Fruit fly (Drosophila melanogaster) whole organism, wandering third instar larva: ENCODE measurements around the gene Muc91C.

Experiments used
- Abd-B ChIP-seq: fragments of >200 bp; optimal IDR thresholded peaks from 2 replicates; lab custom pipeline; 2017; ENCODE audit warnings: missing biosample characterization, missing genetic modification characterization
- CG32264 ChIP-seq: fragments of 200-800 bp; sonication (Bioruptor generic); optimal IDR thresholded peaks from 2 replicates; lab custom pipeline; 2016; ENCODE audit warnings: missing biosample characterization, missing genetic modification characterization
- CG9705 ChIP-seq: fragments of 200-800 bp; sonication (Bioruptor generic); optimal IDR thresholded peaks from 2 replicates; lab custom pipeline; 2018; ENCODE audit warnings: missing biosample characterization, mild to moderate bottlenecking, missing genetic modification characterization
- CrebA ChIP-seq: fragments of 200-800 bp; sonication (Bioruptor generic); optimal IDR thresholded peaks from 2 replicates; lab custom pipeline; 2016; ENCODE audit warnings: missing biosample characterization, mild to moderate bottlenecking, missing genetic modification characterization, borderline replicate concordance
- Dfd ChIP-seq: fragments of >200 bp; optimal IDR thresholded peaks from 2 replicates; lab custom pipeline; 2017; ENCODE audit warnings: missing biosample characterization, missing genetic modification characterization
- Dif ChIP-seq: fragments of 200-275, 200-300 bp; sonication (Bioruptor generic); optimal IDR thresholded peaks from 2 replicates; lab custom pipeline; 2018; ENCODE audit warnings: missing biosample characterization, missing genetic modification characterization; ENCODE audit not compliant: partially characterized antibody
- GATAd ChIP-seq: sonication (Bioruptor generic); optimal IDR thresholded peaks from 2 replicates; lab custom pipeline; 2016; ENCODE audit warnings: missing biosample characterization, missing genetic modification characterization
- HLH106 ChIP-seq: fragments of 200-800 bp; optimal IDR thresholded peaks from 3 replicates; lab custom pipeline; 2019; ENCODE audit warnings: missing biosample characterization, mild to moderate bottlenecking, missing genetic modification characterization, moderate library complexity
- Hnf4 ChIP-seq: fragments of 200-800 bp; sonication (Bioruptor generic); optimal IDR thresholded peaks from 2 replicates; lab custom pipeline; 2016; ENCODE audit warnings: missing biosample characterization, mild to moderate bottlenecking, missing genetic modification characterization
- Hr78 ChIP-seq: fragments of >200 bp; optimal IDR thresholded peaks from 2 replicates; lab custom pipeline; 2017; ENCODE audit warnings: missing biosample characterization, missing genetic modification characterization
- Hr83 ChIP-seq: fragments of 200-300 bp; sonication (Bioruptor generic); optimal IDR thresholded peaks from 2 replicates; lab custom pipeline; 2016; ENCODE audit warnings: missing biosample characterization, mild to moderate bottlenecking, missing genetic modification characterization, moderate library complexity; ENCODE audit not compliant: poor library complexity, severe bottlenecking
- Jra ChIP-seq: sonication (Bioruptor generic); optimal IDR thresholded peaks from 2 replicates; lab custom pipeline; 2016; ENCODE audit warnings: missing biosample characterization, missing genetic modification characterization
- Mio ChIP-seq: sonication (Bioruptor generic); optimal IDR thresholded peaks from 2 replicates; lab custom pipeline; 2016; ENCODE audit warnings: missing biosample characterization, missing genetic modification characterization
- Myc ChIP-seq: fragments of >200 bp; optimal IDR thresholded peaks from 2 replicates; lab custom pipeline; 2017
- N ChIP-seq: fragments of >200 bp; optimal IDR thresholded peaks from 2 replicates; lab custom pipeline; 2018; ENCODE audit warnings: missing biosample characterization, missing external identifiers, missing genetic modification characterization
- OdsH ChIP-seq: fragments of 200-800 bp; sonication (Bioruptor generic); optimal IDR thresholded peaks from 2 replicates; lab custom pipeline; 2016; ENCODE audit warnings: missing biosample characterization, mild to moderate bottlenecking, missing genetic modification characterization
- Rel ChIP-seq, 2 experiments: fragments of 200-800 bp; sonication (Bioruptor generic) in 1 of 2; optimal IDR thresholded peaks; 2 replicates in 1 of 2; 3 replicates in 1 of 2; lab custom pipeline; 2016 to 2019; ENCODE audit warnings: mild to moderate bottlenecking in 2 of 2, missing biosample characterization in 2 of 2, missing genetic modification characterization in 2 of 2, moderate library complexity in 1 of 2
- Sp1 ChIP-seq: fragments of 200-800 bp; sonication (Bioruptor generic); optimal IDR thresholded peaks from 3 replicates; lab custom pipeline; 2019; ENCODE audit warnings: missing biosample characterization, mild to moderate bottlenecking, missing genetic modification characterization, moderate library complexity
- Vsx2 ChIP-seq: fragments of 200-300, 225-300 bp; sonication (Bioruptor generic); optimal IDR thresholded peaks from 2 replicates; lab custom pipeline; 2018; ENCODE audit warnings: missing biosample characterization, missing genetic modification characterization; ENCODE audit not compliant: partially characterized antibody
- br ChIP-seq: fragments of 200-800 bp; sonication (Bioruptor generic); optimal IDR thresholded peaks from 2 replicates; lab custom pipeline; 2016; ENCODE audit warnings: missing biosample characterization, missing genetic modification characterization
- brk ChIP-seq: fragments of 200-800 bp; sonication (Bioruptor generic); optimal IDR thresholded peaks from 2 replicates; lab custom pipeline; 2016; ENCODE audit warnings: missing biosample characterization, mild to moderate bottlenecking, missing genetic modification characterization
- dl ChIP-seq, 2 experiments: fragments of 175-275, 200-275 bp in 1 of 2; fragments of 200-275 bp in 1 of 2; sonication (Bioruptor generic); optimal IDR thresholded peaks; lab custom pipeline; 2018; ENCODE audit warnings: mild to moderate bottlenecking in 2 of 2, missing biosample characterization in 2 of 2, missing genetic modification characterization in 2 of 2, moderate library complexity in 2 of 2; ENCODE audit not compliant: partially characterized antibody in 2 of 2, insufficient read depth in 1 of 2
- dmrt93B ChIP-seq: fragments of 200-800 bp; sonication (Bioruptor generic); optimal IDR thresholded peaks from 2 replicates; lab custom pipeline; 2018; ENCODE audit warnings: missing biosample characterization, mild to moderate bottlenecking, missing genetic modification characterization
- dsf ChIP-seq: sonication (Bioruptor generic); optimal IDR thresholded peaks from 2 replicates; lab custom pipeline; 2016; ENCODE audit warnings: missing biosample characterization, missing genetic modification characterization, borderline replicate concordance
- ey ChIP-seq: fragments of 200-800 bp; sonication (Bioruptor generic); optimal IDR thresholded peaks from 2 replicates; lab custom pipeline; 2016; ENCODE audit warnings: missing biosample characterization, missing genetic modification characterization
- foxo ChIP-seq, 2 experiments: fragments of 200-800 bp; sonication (Bioruptor generic); optimal IDR thresholded peaks; 2 replicates in 1 of 2; 3 replicates in 1 of 2; lab custom pipeline; 2016 to 2017; ENCODE audit warnings: missing biosample characterization in 2 of 2, missing genetic modification characterization in 2 of 2
- fru ChIP-seq: fragments of 200-800 bp; sonication (Bioruptor generic); optimal IDR thresholded peaks from 3 replicates; lab custom pipeline; 2016; ENCODE audit warnings: missing biosample characterization, mild to moderate bottlenecking, missing genetic modification characterization
- h ChIP-seq: fragments of 200-800 bp; sonication (Bioruptor generic); optimal IDR thresholded peaks from 3 replicates; lab custom pipeline; 2016; ENCODE audit warnings: missing biosample characterization, mild to moderate bottlenecking, missing genetic modification characterization
- jim ChIP-seq: fragments of 175-275, 200-325 bp; sonication (Bioruptor generic); optimal IDR thresholded peaks from 2 replicates; lab custom pipeline; 2016; ENCODE audit warnings: missing biosample characterization, mild to moderate bottlenecking, missing genetic modification characterization
- lola ChIP-seq: fragments of >200 bp; optimal IDR thresholded peaks from 2 replicates; lab custom pipeline; 2017; ENCODE audit warnings: missing biosample characterization, missing genetic modification characterization
- pan ChIP-seq: fragments of >200 bp; optimal IDR thresholded peaks from 2 replicates; lab custom pipeline; 2017
- psq ChIP-seq: fragments of 200-800 bp; sonication (Bioruptor generic); optimal IDR thresholded peaks from 3 replicates; lab custom pipeline; 2017; ENCODE audit warnings: missing biosample characterization, mild to moderate bottlenecking, missing genetic modification characterization, moderate library complexity
- rgr ChIP-seq: fragments of 200-800 bp; sonication (Bioruptor generic); optimal IDR thresholded peaks from 3 replicates; lab custom pipeline; 2016; ENCODE audit warnings: missing biosample characterization, mild to moderate bottlenecking, missing genetic modification characterization
- sage ChIP-seq: fragments of 200-800 bp; sonication (Bioruptor generic); optimal IDR thresholded peaks from 2 replicates; lab custom pipeline; 2016; ENCODE audit warnings: missing biosample characterization, mild to moderate bottlenecking, missing genetic modification characterization
- sv ChIP-seq: fragments of 200-800 bp; sonication (Bioruptor generic); optimal IDR thresholded peaks from 3 replicates; lab custom pipeline; 2016; ENCODE audit warnings: missing biosample characterization, missing genetic modification characterization
- tai ChIP-seq: sonication (Bioruptor generic); optimal IDR thresholded peaks from 2 replicates; lab custom pipeline; 2016; ENCODE audit warnings: missing biosample characterization, missing genetic modification characterization
- usp ChIP-seq: fragments of >200 bp; optimal IDR thresholded peaks from 2 replicates; lab custom pipeline; 2017; ENCODE audit warnings: missing biosample characterization, missing genetic modification characterization
- woc ChIP-seq: sonication (Bioruptor generic); optimal IDR thresholded peaks from 2 replicates; lab custom pipeline; 2016; ENCODE audit warnings: missing biosample characterization, mild to moderate bottlenecking, missing genetic modification characterization

Gene Muc91C

dm6 chr3R:18721368-18721767, 28.8 kb upstream of the Muc91C start:
- TF ChIP-seq Hr83 (GFP tag; lab: Kevin White, UChicago) (no peak), Sp1 (GFP tag; lab: Kevin White, UChicago) (no peak), OdsH (GFP tag; lab: Kevin White, UChicago) (no peak), Myc (lab: Kevin White, UChicago) (no peak), br (GFP tag; lab: Kevin White, UChicago) (no peak), dmrt93B (GFP tag; lab: Kevin White, UChicago) (no peak), brk (GFP tag; lab: Kevin White, UChicago) (no peak), GATAd (GFP tag; lab: Kevin White, UChicago) (no peak), CG9705 (no peak), Dfd (GFP tag; lab: Kevin White, UChicago) (no peak), CG32264 (GFP tag; lab: Kevin White, UChicago) (no peak), Abd-B (no peak), dl (GFP tag; optimal IDR thresholded peaks at IDR 0.05; lab: Kevin White, UChicago; ENCODE audit: insufficient read depth in 1 of 2, partially characterized antibody in 2 of 2) (no peak)

dm6 chr3R:18719767-18720341, 27.3 kb upstream of the Muc91C start:
- peak; percentile 74 for TF ChIP-seq rgr
- no peak for TF ChIP-seq Dfd (GFP tag; lab: Kevin White, UChicago)
- peak; percentile 39 for TF ChIP-seq dmrt93B (GFP tag; lab: Kevin White, UChicago)
- TF ChIP-seq dsf (GFP tag; lab: Kevin White, UChicago) = no peak
- TF ChIP-seq CG32264 (GFP tag; lab: Kevin White, UChicago) = no peak
- no peak for TF ChIP-seq Abd-B
- no peak for TF ChIP-seq N (GFP tag; lab: Kevin White, UChicago)
- no peak for TF ChIP-seq Rel (GFP tag; optimal IDR thresholded peaks at IDR 0.05; lab: Kevin White, UChicago)
- TF ChIP-seq Rel (tag; optimal IDR thresholded peaks at IDR 0.05; lab: Kevin White, UChicago) = peak; percentile 57
- no peak for TF ChIP-seq jim (GFP tag; lab: Kevin White, UChicago)
- no peak for TF ChIP-seq lola (GFP tag; lab: Kevin White, UChicago)
- TF ChIP-seq psq (GFP tag; lab: Kevin White, UChicago) = peak; percentile 59
- TF ChIP-seq GATAd (GFP tag; lab: Kevin White, UChicago) = no peak
- peak in 1 of 2 experiments; percentile 82 for TF ChIP-seq foxo (GFP tag; optimal IDR thresholded peaks at IDR 0.05; lab: Kevin White, UChicago)
- TF ChIP-seq pan (lab: Kevin White, UChicago) = no peak
- no peak for TF ChIP-seq Dif
- peak; percentile 83 for TF ChIP-seq HLH106
- TF ChIP-seq Mio (GFP tag; lab: Kevin White, UChicago) = no peak
- TF ChIP-seq usp (GFP tag; lab: Kevin White, UChicago) = no peak
- no peak for TF ChIP-seq Hr78 (GFP tag; lab: Kevin White, UChicago)
- peak; percentile 80 for TF ChIP-seq sv (GFP tag; lab: Kevin White, UChicago)
- peak; percentile 74 for TF ChIP-seq OdsH (GFP tag; lab: Kevin White, UChicago)
- TF ChIP-seq CG9705 = peak; percentile 59
- TF ChIP-seq CrebA = peak; percentile 11
- TF ChIP-seq tai (GFP tag; lab: Kevin White, UChicago) = no peak
- peak; percentile 49 for TF ChIP-seq brk (GFP tag; lab: Kevin White, UChicago)
- TF ChIP-seq Hr83 (GFP tag; lab: Kevin White, UChicago) = no peak
- no peak for TF ChIP-seq Myc (lab: Kevin White, UChicago)
- no peak for TF ChIP-seq dl (GFP tag; optimal IDR thresholded peaks at IDR 0.05; lab: Kevin White, UChicago; ENCODE audit: insufficient read depth in 1 of 2, partially characterized antibody in 2 of 2)
- TF ChIP-seq woc (GFP tag; lab: Kevin White, UChicago) = peak; percentile 62
- no peak for TF ChIP-seq Vsx2 (GFP tag; lab: Kevin White, UChicago)
- TF ChIP-seq Sp1 (GFP tag; lab: Kevin White, UChicago) = peak; percentile 82
- peak; percentile 54 for TF ChIP-seq Jra (GFP tag; lab: Kevin White, UChicago)
- TF ChIP-seq br (GFP tag; lab: Kevin White, UChicago) = peak; percentile 71
- peak; percentile 81 for TF ChIP-seq h (GFP tag; lab: Kevin White, UChicago)
- TF ChIP-seq fru (GFP tag; lab: Kevin White, UChicago) = peak; percentile 84
- peak; percentile 22 for TF ChIP-seq sage (GFP tag; lab: Kevin White, UChicago)
- TF ChIP-seq ey (GFP tag; lab: Kevin White, UChicago) = peak; percentile 82
- peak; percentile 61 for TF ChIP-seq Hnf4
